Worm (Caenorhabditis elegans): ENCODE measurements around the gene glb-12.

glb-12 gene

ce11 chrII:10680130-10680529 is 51.3 kb downstream of the glb-12 start:
- TF ChIP-seq fkh-6 (tag; optimal IDR thresholded peaks at IDR 0.05): no peak
- TF ChIP-seq elt-4 (tag; optimal IDR thresholded peaks at IDR 0.05): no peak
- TF ChIP-seq ceh-14 (tag; optimal IDR thresholded peaks at IDR 0.05): no peak
- TF ChIP-seq ceh-31 (tag; optimal IDR thresholded peaks at IDR 0.05): no peak
